Fruit fly (Drosophila melanogaster): ENCODE results near the gene CG17754.

dm6 chrX:9291270-9291669 is 41.0 kb downstream of the CG17754 start:
- TF ChIP-seq Clk (GFP tag; optimal IDR thresholded peaks at IDR 0.05) = no peak
- no peak for TF ChIP-seq cnc (optimal IDR thresholded peaks at IDR 0.05)
- TF ChIP-seq CG7101 (tag; optimal IDR thresholded peaks at IDR 0.05) = no peak
- no peak for TF ChIP-seq CG11617 (GFP tag; optimal IDR thresholded peaks at IDR 0.05)
- TF ChIP-seq toe (GFP tag; optimal IDR thresholded peaks at IDR 0.05) = no peak
- TF ChIP-seq Mnt (GFP tag; optimal IDR thresholded peaks at IDR 0.05) = no peak
- no peak for TF ChIP-seq CG5204 (GFP tag; optimal IDR thresholded peaks at IDR 0.05)
- no peak for TF ChIP-seq CG14711 (tag; optimal IDR thresholded peaks at IDR 0.05)
- no peak for TF ChIP-seq cic (GFP tag; optimal IDR thresholded peaks at IDR 0.05)
- TF ChIP-seq pad (GFP tag; optimal IDR thresholded peaks at IDR 0.05) = no peak
- no peak for TF ChIP-seq CG1620 (GFP tag; optimal IDR thresholded peaks at IDR 0.05)
